Worm (Caenorhabditis elegans) whole organism, L4 larva: ENCODE results near the gene F35G12.12.

Experiments used
- ceh-44 ChIP-seq: fragments of 200-800 bp; sonication (Bioruptor generic); IDR thresholded peaks from 2 replicates; pipeline ENCODE4 v1.3.6; 2022; ENCODE audit warnings: missing genetic modification reagents, missing genetic modification characterization, missing compliant biosample characterization
- ceh-62 ChIP-seq: sonication (generic microtip); optimal IDR thresholded peaks from 2 replicates; lab custom pipeline; 2017; ENCODE audit warnings: missing biosample characterization, missing genetic modification characterization
- mes-2 ChIP-seq: sonication (generic microtip); optimal IDR thresholded peaks from 2 replicates; lab custom pipeline; 2016; ENCODE audit warnings: missing genotype, mild to moderate bottlenecking, missing genetic modification characterization, missing compliant biosample characterization; ENCODE audit not compliant: poor library complexity, severe bottlenecking
- nhr-76 ChIP-seq: fragments of 150-350 bp; optimal IDR thresholded peaks from 2 replicates; lab custom pipeline; 2014; ENCODE audit warnings: missing biosample characterization, missing genetic modification characterization
- unc-39 ChIP-seq: sonication (generic microtip); optimal IDR thresholded peaks from 2 replicates; lab custom pipeline; 2017; ENCODE audit warnings: missing biosample characterization, missing genetic modification characterization

DNA sequence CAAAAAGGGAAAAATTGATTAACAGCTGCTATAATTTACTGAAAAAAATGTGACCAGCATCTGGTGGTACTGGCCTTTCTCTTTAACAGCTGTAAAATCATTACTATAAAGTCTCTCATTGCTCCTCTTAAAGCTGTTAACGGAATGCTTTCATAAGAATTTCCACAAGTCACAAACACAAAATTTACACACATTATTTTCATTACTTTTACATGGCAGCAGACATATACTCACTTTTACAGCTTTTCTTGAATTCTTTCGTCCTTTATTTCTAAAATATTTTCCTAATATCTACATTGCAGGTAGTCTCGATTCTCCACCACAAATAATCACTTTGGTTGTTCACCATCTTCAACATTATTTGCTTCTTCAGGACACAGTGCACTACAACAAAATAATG is 28.3 kb upstream of the F35G12.12 start, which contains the start of gene imph-1:
- TF ChIP-seq mes-2 (tag; lab: Kevin White, UChicago) (no peak), nhr-76 (tag; lab: Kevin White, UChicago) (no peak), ceh-44 (no peak), unc-39 (no peak), ceh-62 (tag; lab: Kevin White, UChicago) (no peak)
